Fruit fly (Drosophila melanogaster): Measurements from ENCODE around the gene Prx6a.

Gene Prx6a

DNA sequence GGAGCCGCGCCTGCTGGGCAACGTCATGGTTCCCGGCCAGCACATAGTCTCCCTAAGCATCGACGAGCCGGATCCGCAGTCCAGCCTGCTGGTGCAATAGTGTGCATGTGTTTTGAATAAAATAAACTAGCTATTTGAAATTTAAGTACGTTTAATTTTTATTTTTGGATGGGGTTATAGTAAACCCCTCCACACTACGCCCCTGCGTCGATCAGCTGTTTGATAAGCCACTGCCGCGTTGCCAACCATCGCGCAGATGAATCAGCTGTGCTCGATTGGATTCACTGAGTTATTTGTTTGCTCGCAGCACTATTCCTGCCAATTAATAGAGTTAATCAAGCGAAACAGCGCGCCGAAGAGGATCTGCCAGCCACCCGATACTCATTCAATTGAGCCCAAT, 827 bp upstream of the Prx6a start, which contains the start of gene RabGGTb (continued):
- TF ChIP-seq CG16863 (GFP tag; optimal IDR thresholded peaks at IDR 0.05), result peak; percentile 36
- no peak for TF ChIP-seq lbe (GFP tag; optimal IDR thresholded peaks at IDR 0.05)
- no peak for TF ChIP-seq tll (GFP tag; optimal IDR thresholded peaks at IDR 0.05)
- TF ChIP-seq CG7928 (GFP tag; optimal IDR thresholded peaks at IDR 0.05), result no peak
- no peak for TF ChIP-seq CG30020 (tag; optimal IDR thresholded peaks at IDR 0.05)
- peak; percentile 23 for TF ChIP-seq CG4820 (GFP tag; optimal IDR thresholded peaks at IDR 0.05)
- TF ChIP-seq CG12659 (GFP tag; optimal IDR thresholded peaks at IDR 0.05), result peak; percentile 46
- TF ChIP-seq CG8924 (tag; optimal IDR thresholded peaks at IDR 0.05), result peak; percentile 34
- no peak for TF ChIP-seq corto (GFP tag; optimal IDR thresholded peaks at IDR 0.05)
- peak; percentile 31 for TF ChIP-seq sug (tag; optimal IDR thresholded peaks at IDR 0.05)
- TF ChIP-seq so (GFP tag; IDR thresholded peaks at IDR 0.05), result peak; percentile 77; the same call in 2 of the 3 replicates
- TF ChIP-seq grau (tag; optimal IDR thresholded peaks at IDR 0.05), result peak; percentile 55
- peak; percentile 26 for TF ChIP-seq CG33213 (GFP tag; optimal IDR thresholded peaks at IDR 0.05)
- TF ChIP-seq C15 (GFP tag; IDR thresholded peaks at IDR 0.05), result no peak
- TF ChIP-seq mirr (GFP tag; optimal IDR thresholded peaks at IDR 0.05), result peak; percentile 36
- peak; percentile 66 for TF ChIP-seq Taf1 (GFP tag; IDR thresholded peaks at IDR 0.05)
- TF ChIP-seq CG17829 (tag; optimal IDR thresholded peaks at IDR 0.05), result peak; percentile 57
- no peak for TF ChIP-seq Fer2 (tag; optimal IDR thresholded peaks at IDR 0.05)
- TF ChIP-seq cg (GFP tag; optimal IDR thresholded peaks at IDR 0.05), result no peak
- TF ChIP-seq Poxn (GFP tag; IDR thresholded peaks at IDR 0.05), result 0 out of 2 replicates have a peak, but pooled peaks have one; percentile 13
- peak; percentile 40 for TF ChIP-seq CG12155 (GFP tag; optimal IDR thresholded peaks at IDR 0.05)
- peak; percentile 33 for TF ChIP-seq Camta (GFP tag; optimal IDR thresholded peaks at IDR 0.05)
- TF ChIP-seq wor (GFP tag; IDR thresholded peaks at IDR 0.05), result peak; percentile 42; the same call in 1 of the 2 replicates
- peak; percentile 43; the same call in 1 of the 2 replicates for TF ChIP-seq CG11696 (GFP tag; IDR thresholded peaks at IDR 0.05)
- TF ChIP-seq kni (GFP tag; optimal IDR thresholded peaks at IDR 0.05), result peak; percentile 4
- TF ChIP-seq CHES-1-like (GFP tag; optimal IDR thresholded peaks at IDR 0.05), result peak; percentile 50
- TF ChIP-seq CTCF (GFP tag; optimal IDR thresholded peaks at IDR 0.05), result no peak
- TF ChIP-seq Bgb (GFP tag; IDR thresholded peaks at IDR 0.05; ENCODE audit: partially characterized antibody), result no peak
- TF ChIP-seq tgo (GFP tag; IDR thresholded peaks at IDR 0.05), result peak; percentile 75
- peak; percentile 82 for TF ChIP-seq vvl (GFP tag; IDR thresholded peaks at IDR 0.05)
- TF ChIP-seq CG13123 (GFP tag; optimal IDR thresholded peaks at IDR 0.05), result no peak
- TF ChIP-seq cad (GFP tag; optimal IDR thresholded peaks at IDR 0.05), result no peak
- TF ChIP-seq az2 (GFP tag; optimal IDR thresholded peaks at IDR 0.05), result peak; percentile 41
- peak; percentile 16 for TF ChIP-seq exex (tag; optimal IDR thresholded peaks at IDR 0.05)
- peak; percentile 14 for TF ChIP-seq CG3995 (GFP tag; optimal IDR thresholded peaks at IDR 0.05)
- no peak for TF ChIP-seq HLHmδ (GFP tag; optimal IDR thresholded peaks at IDR 0.05)
- peak; percentile 76 for TF ChIP-seq ranshi (GFP tag; IDR thresholded peaks at IDR 0.05)
- peak; percentile 42 for TF ChIP-seq Ssrp (tag; optimal IDR thresholded peaks at IDR 0.05)
- TF ChIP-seq org-1 (GFP tag; optimal IDR thresholded peaks at IDR 0.05), result peak; percentile 26
- no peak for TF ChIP-seq chinmo (GFP tag; IDR thresholded peaks at IDR 0.05; ENCODE audit: partially characterized antibody)
- peak; percentile 31 for TF ChIP-seq CG6854 (GFP tag; optimal IDR thresholded peaks at IDR 0.05)
- peak; percentile 82 for TF ChIP-seq Atf6 (GFP tag; IDR thresholded peaks at IDR 0.05)
- peak; percentile 70 for TF ChIP-seq CG11085 (GFP tag; IDR thresholded peaks at IDR 0.05)
- TF ChIP-seq BEAF-32 (GFP tag; optimal IDR thresholded peaks at IDR 0.05), result peak; percentile 2
- no peak for TF ChIP-seq wek (GFP tag; optimal IDR thresholded peaks at IDR 0.05)
- peak; percentile 79 for TF ChIP-seq Awh (GFP tag; IDR thresholded peaks at IDR 0.05)
- peak; percentile 70 for TF ChIP-seq H2.0 (GFP tag; IDR thresholded peaks at IDR 0.05)
- peak; percentile 86 for TF ChIP-seq slbo (GFP tag; IDR thresholded peaks at IDR 0.05)
- peak; percentile 11 for TF ChIP-seq fd96Cb (tag; optimal IDR thresholded peaks at IDR 0.05)
- peak; percentile 80 for TF ChIP-seq dysf (GFP tag; IDR thresholded peaks at IDR 0.05)
- TF ChIP-seq CG17802 (tag; optimal IDR thresholded peaks at IDR 0.05), result peak; percentile 17
- TF ChIP-seq tio (GFP tag; optimal IDR thresholded peaks at IDR 0.05), result no peak
